Worm (Caenorhabditis elegans): Measurements from ENCODE around the gene C17F4.8.

DNA sequence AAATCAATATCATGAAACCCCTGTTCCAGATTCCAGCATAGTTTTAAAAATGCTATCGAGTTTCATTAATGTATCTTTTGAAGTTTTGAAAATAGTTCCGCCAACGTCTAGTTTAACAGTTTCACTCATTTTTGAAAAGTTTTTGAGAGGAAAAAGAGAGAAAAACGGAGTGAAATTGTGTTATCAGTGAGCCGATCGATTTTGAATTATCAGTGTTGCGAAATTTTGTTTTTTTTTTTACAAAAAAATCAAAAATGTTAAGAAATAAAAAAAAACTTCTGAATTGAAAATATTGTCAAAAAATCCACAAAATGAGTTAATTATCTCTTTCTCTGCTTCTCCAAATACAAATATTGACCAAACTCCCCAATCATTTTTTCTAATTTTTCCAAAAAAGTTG is 11.9 kb downstream of the C17F4.8 start, which contains the start of gene ZC239.13:
- no peak for TF ChIP-seq nhr-25 (tag; optimal IDR thresholded peaks at IDR 0.05; ENCODE audit: borderline replicate concordance, insufficient read depth)
- TF ChIP-seq fkh-10 (GFP tag; optimal IDR thresholded peaks at IDR 0.05): no peak
- TF ChIP-seq pqm-1 (tag; optimal IDR thresholded peaks at IDR 0.05): peak; percentile 26
- TF ChIP-seq rbr-2 (tag; optimal IDR thresholded peaks at IDR 0.05): no peak
- TF ChIP-seq Y48G9A.11 (GFP tag; IDR thresholded peaks at IDR 0.05): no peak
- no peak for TF ChIP-seq mes-2 (tag; optimal IDR thresholded peaks at IDR 0.05; ENCODE audit: poor library complexity, severe bottlenecking)
- no peak for TF ChIP-seq F10B5.3 (tag; optimal IDR thresholded peaks at IDR 0.05)
- no peak for TF ChIP-seq mdl-1 (tag; optimal IDR thresholded peaks at IDR 0.05)
- TF ChIP-seq nhr-11 (tag; optimal IDR thresholded peaks at IDR 0.05): no peak
- TF ChIP-seq dpl-1 (GFP tag; optimal IDR thresholded peaks at IDR 0.05): no peak
